Fruit fly (Drosophila melanogaster) whole organism, embryonic: ENCODE results near the gene CG12470.

Experiments used
- ATbp ChIP-seq: fragments of 200-800 bp; sonication (Bioruptor generic); optimal IDR thresholded peaks from 2 replicates; lab custom pipeline; 2017; ENCODE audit warnings: missing biosample characterization, mild to moderate bottlenecking, missing genetic modification characterization, missing genetic modification reagents
- Adf1 ChIP-seq: fragments of 200-800 bp; sonication (Bioruptor generic); IDR thresholded peaks from 2 replicates; pipeline ENCODE4 v1.3.6; 2022; ENCODE audit warnings: missing biosample characterization, missing genetic modification characterization
- Atf-2 ChIP-seq: fragments of 200-800 bp; sonication (Bioruptor generic); optimal IDR thresholded peaks from 2 replicates; lab custom pipeline; 2016; ENCODE audit warnings: missing biosample characterization, missing genetic modification characterization
- Awh ChIP-seq: fragments of 200-800 bp; sonication (Bioruptor generic); IDR thresholded peaks from 2 replicates; pipeline ENCODE4, ENCODE4 v1.3.6; 2022; ENCODE audit warnings: missing biosample characterization, missing genetic modification characterization
- B-H1 ChIP-seq: fragments of 200-800 bp; sonication (Bioruptor generic); IDR thresholded peaks from 3 replicates; pipeline ENCODE4 v1.3.6; 2022; ENCODE audit warnings: missing biosample characterization, missing genetic modification characterization
- BEAF-32 ChIP-seq: fragments of 200-800 bp; sonication (Bioruptor generic); optimal IDR thresholded peaks from 3 replicates; lab custom pipeline; 2017; ENCODE audit warnings: missing biosample characterization, missing genetic modification characterization, mild to moderate bottlenecking, moderate library complexity, missing genetic modification reagents
- C15 ChIP-seq: fragments of 200-800 bp; sonication (Bioruptor generic); IDR thresholded peaks from 3 replicates; pipeline ENCODE4 v1.3.6; 2022; ENCODE audit warnings: missing biosample characterization, missing genetic modification characterization
- CG10321 ChIP-seq: fragments of 200-800 bp; sonication (Bioruptor generic); IDR thresholded peaks from 2 replicates; pipeline ENCODE4 v1.3.6; 2022; ENCODE audit warnings: missing biosample characterization, missing genetic modification characterization
- CG10654 ChIP-seq: fragments of 200-800 bp; sonication (Bioruptor generic); optimal IDR thresholded peaks from 2 replicates; lab custom pipeline; 2016; ENCODE audit warnings: missing biosample characterization, missing genetic modification characterization
- CG15011 ChIP-seq: fragments of 200-800 bp; sonication (Bioruptor generic); optimal IDR thresholded peaks from 3 replicates; lab custom pipeline; 2018; ENCODE audit warnings: missing biosample characterization, mild to moderate bottlenecking, missing genetic modification characterization
- CG15601 ChIP-seq: fragments of 200-800 bp; sonication (Bioruptor generic); optimal IDR thresholded peaks from 3 replicates; lab custom pipeline; 2019; ENCODE audit warnings: missing biosample characterization, mild to moderate bottlenecking, missing genetic modification characterization, moderate library complexity
- CG1792 ChIP-seq: fragments of 200-800 bp; sonication (Bioruptor generic); optimal IDR thresholded peaks from 2 replicates; lab custom pipeline; 2016; ENCODE audit warnings: missing biosample characterization, missing genetic modification characterization
- CG18599 ChIP-seq: fragments of 200-800 bp; sonication (Bioruptor generic); optimal IDR thresholded peaks from 3 replicates; lab custom pipeline; 2017; ENCODE audit warnings: missing biosample characterization, missing genetic modification characterization, mild to moderate bottlenecking, moderate library complexity, missing genetic modification reagents
- CG31224 ChIP-seq: fragments of 200-800 bp; sonication (Bioruptor generic); IDR thresholded peaks from 2 replicates; pipeline ENCODE4 v1.3.6; 2022; ENCODE audit warnings: missing biosample characterization, missing genetic modification characterization
- CG33557 ChIP-seq: fragments of 200-800 bp; sonication (Bioruptor generic); optimal IDR thresholded peaks from 2 replicates; lab custom pipeline; 2019; ENCODE audit warnings: missing biosample characterization, mild to moderate bottlenecking, missing genetic modification characterization, moderate library complexity
- CG42726 ChIP-seq: fragments of 200-800 bp; sonication (Bioruptor generic); IDR thresholded peaks from 2 replicates; pipeline ENCODE4 v1.3.6; 2022; ENCODE audit warnings: missing biosample characterization, missing genetic modification characterization; ENCODE audit not compliant: partially characterized antibody
- CG4730 ChIP-seq: fragments of 200-800 bp; sonication (Bioruptor generic); IDR thresholded peaks from 2 replicates; pipeline ENCODE4 v1.3.6; 2022; ENCODE audit warnings: missing biosample characterization, missing genetic modification characterization
- CG6254 ChIP-seq: fragments of 200-800 bp; sonication (Bioruptor generic); optimal IDR thresholded peaks from 3 replicates; lab custom pipeline; 2017; ENCODE audit warnings: mild to moderate bottlenecking, missing biosample characterization, missing genetic modification reagents, missing genetic modification characterization
- CG6689 ChIP-seq: fragments of 200-800 bp; sonication (Bioruptor generic); IDR thresholded peaks from 2 replicates; pipeline ENCODE4 v1.3.6; 2022; ENCODE audit warnings: missing biosample characterization, missing genetic modification characterization
- CG7963 ChIP-seq: fragments of 200-800 bp; sonication (Bioruptor generic); IDR thresholded peaks from 3 replicates; pipeline ENCODE4 v1.3.6; 2022; ENCODE audit warnings: missing biosample characterization, missing genetic modification characterization; ENCODE audit not compliant: partially characterized antibody
- CG8281 ChIP-seq: fragments of 200-800 bp; sonication (Bioruptor generic); optimal IDR thresholded peaks from 2 replicates; lab custom pipeline; 2018; ENCODE audit warnings: missing biosample characterization, mild to moderate bottlenecking, missing genetic modification characterization, moderate library complexity
- CG9215 ChIP-seq: fragments of 200-800 bp; sonication (Bioruptor generic); IDR thresholded peaks from 2 replicates; pipeline ENCODE4 v1.3.6; 2022; ENCODE audit warnings: missing biosample characterization, missing genetic modification characterization
- CrebB ChIP-seq: fragments of 200-800 bp; sonication (Bioruptor generic); optimal IDR thresholded peaks from 3 replicates; lab custom pipeline; 2018; ENCODE audit warnings: missing biosample characterization, mild to moderate bottlenecking, missing genetic modification characterization
- Dbx ChIP-seq: fragments of 200-800 bp; sonication (Bioruptor generic); IDR thresholded peaks from 3 replicates; pipeline ENCODE4 v1.3.6; 2022; ENCODE audit warnings: missing biosample characterization, missing genetic modification characterization
- GATAe ChIP-seq: fragments of 200-800 bp; sonication (Bioruptor generic); conservative IDR thresholded peaks from 2 replicates; pipeline ENCODE4 v1.3.6; 2022; ENCODE audit warnings: missing biosample characterization, missing genetic modification characterization
- HLHmδ ChIP-seq: fragments of 200-800 bp; sonication (Bioruptor generic); optimal IDR thresholded peaks from 2 replicates; lab custom pipeline; 2018; ENCODE audit warnings: missing biosample characterization, mild to moderate bottlenecking, missing genetic modification characterization, moderate library complexity
- Lpt ChIP-seq: fragments of >200 bp; optimal IDR thresholded peaks from 2 replicates; lab custom pipeline; 2018; ENCODE audit warnings: missing biosample characterization, missing genetic modification characterization
- NK7.1 ChIP-seq: fragments of 200-800 bp; sonication (Bioruptor generic); optimal IDR thresholded peaks from 3 replicates; lab custom pipeline; 2016; ENCODE audit warnings: missing biosample characterization, missing genetic modification characterization
- Ptx1 ChIP-seq: fragments of 200-800 bp; sonication (Bioruptor generic); IDR thresholded peaks from 2 replicates; pipeline ENCODE4 v1.3.6; 2022; ENCODE audit warnings: missing biosample characterization, missing genetic modification characterization
- Sox100B ChIP-seq: fragments of 200-800 bp; sonication (Bioruptor generic); optimal IDR thresholded peaks from 3 replicates; lab custom pipeline; 2018; ENCODE audit warnings: missing biosample characterization, mild to moderate bottlenecking, missing genetic modification characterization
- ato ChIP-seq: fragments of 200-800 bp; sonication (Bioruptor generic); IDR thresholded peaks from 2 replicates; pipeline ENCODE4 v1.3.6; 2022; ENCODE audit warnings: missing biosample characterization, missing genetic modification characterization; ENCODE audit not compliant: partially characterized antibody
- bab2 ChIP-seq: fragments of 200-800 bp; sonication (Bioruptor generic); optimal IDR thresholded peaks from 2 replicates; lab custom pipeline; 2016; ENCODE audit warnings: missing biosample characterization, missing genetic modification characterization
- ci ChIP-seq: fragments of 200-800 bp; sonication (Bioruptor generic); IDR thresholded peaks from 3 replicates; pipeline ENCODE4 v1.3.6; 2022; ENCODE audit warnings: missing biosample characterization, missing genetic modification characterization
- croc ChIP-seq: fragments of 200-800 bp; sonication (Bioruptor generic); conservative IDR thresholded peaks from 3 replicates; pipeline ENCODE4 v1.3.6; 2022; ENCODE audit warnings: missing biosample characterization, missing genetic modification characterization
- disco-r ChIP-seq: fragments of 200-800 bp; sonication (Bioruptor generic); optimal IDR thresholded peaks from 2 replicates; lab custom pipeline; 2016; ENCODE audit warnings: missing biosample characterization, missing genetic modification characterization
- dmrt99B ChIP-seq: fragments of 200-800 bp; sonication (Bioruptor generic); optimal IDR thresholded peaks from 2 replicates; lab custom pipeline; 2018; ENCODE audit warnings: missing biosample characterization, mild to moderate bottlenecking, missing genetic modification characterization, moderate library complexity
- ewg ChIP-seq: fragments of 200-800 bp; sonication (Bioruptor generic); optimal IDR thresholded peaks from 3 replicates; lab custom pipeline; 2017; ENCODE audit warnings: mild to moderate bottlenecking, missing biosample characterization, missing genetic modification reagents, missing genetic modification characterization
- fd3F ChIP-seq: fragments of 200-800 bp; sonication (Bioruptor generic); optimal IDR thresholded peaks from 2 replicates; lab custom pipeline; 2018; ENCODE audit warnings: missing biosample characterization, mild to moderate bottlenecking, missing genetic modification characterization, moderate library complexity
- fd96Cb ChIP-seq: fragments of 200-800 bp; sonication (Bioruptor generic); optimal IDR thresholded peaks from 2 replicates; lab custom pipeline; 2018; ENCODE audit warnings: missing biosample characterization, mild to moderate bottlenecking, missing genetic modification characterization, moderate library complexity
- gcm ChIP-seq: fragments of 200-800 bp; sonication (Bioruptor generic); optimal IDR thresholded peaks from 2 replicates; lab custom pipeline; 2019; ENCODE audit warnings: missing biosample characterization, mild to moderate bottlenecking, missing genetic modification characterization, moderate library complexity
- her ChIP-seq: fragments of 200-800 bp; sonication (Bioruptor generic); optimal IDR thresholded peaks from 2 replicates; lab custom pipeline; 2016; ENCODE audit warnings: missing biosample characterization, missing genetic modification characterization
- lab ChIP-seq: fragments of 200-800 bp; sonication (Bioruptor generic); optimal IDR thresholded peaks from 3 replicates; lab custom pipeline; 2017; ENCODE audit warnings: missing biosample characterization, missing genetic modification characterization, mild to moderate bottlenecking, moderate library complexity, missing genetic modification reagents
- lilli ChIP-seq: fragments of 200-800 bp; sonication (Bioruptor generic); optimal IDR thresholded peaks from 3 replicates; lab custom pipeline; 2016; ENCODE audit warnings: missing biosample characterization, missing genetic modification characterization
- rib ChIP-seq: fragments of 200-800 bp; sonication (Bioruptor generic); IDR thresholded peaks from 2 replicates; pipeline ENCODE4 v1.3.6; 2022; ENCODE audit warnings: missing biosample characterization, missing genetic modification characterization
- schlank ChIP-seq: fragments of 200-800 bp; sonication (Bioruptor generic); optimal IDR thresholded peaks from 2 replicates; lab custom pipeline; 2018; ENCODE audit warnings: missing biosample characterization, mild to moderate bottlenecking, missing genetic modification characterization
- sd ChIP-seq: fragments of 200-800 bp; sonication (Bioruptor generic); optimal IDR thresholded peaks from 3 replicates; lab custom pipeline; 2018; ENCODE audit warnings: missing biosample characterization, mild to moderate bottlenecking, missing genetic modification characterization, moderate library complexity
- so ChIP-seq: fragments of 200-800 bp; sonication (Bioruptor generic); IDR thresholded peaks from 3 replicates; pipeline ENCODE4 v1.3.6; 2022; ENCODE audit warnings: missing biosample characterization, missing genetic modification characterization
- sr ChIP-seq: fragments of 200-800 bp; sonication (Bioruptor generic); IDR thresholded peaks from 3 replicates; pipeline ENCODE4 v1.3.6; 2022; ENCODE audit warnings: missing biosample characterization, missing genetic modification characterization
- ssp ChIP-seq: fragments of 200-800 bp; sonication (Bioruptor generic); IDR thresholded peaks from 2 replicates; pipeline ENCODE4 v1.3.6; 2022; ENCODE audit warnings: missing biosample characterization, missing genetic modification characterization
- stwl ChIP-seq: fragments of 200-800 bp; sonication (Bioruptor generic); optimal IDR thresholded peaks from 3 replicates; lab custom pipeline; 2018; ENCODE audit warnings: missing biosample characterization, mild to moderate bottlenecking, missing genetic modification characterization, moderate library complexity
- zfh2 ChIP-seq: fragments of 200-800 bp; sonication (Bioruptor generic); optimal IDR thresholded peaks from 2 replicates; lab custom pipeline; 2016; ENCODE audit warnings: missing biosample characterization, missing genetic modification characterization

CG12470 gene

DNA sequence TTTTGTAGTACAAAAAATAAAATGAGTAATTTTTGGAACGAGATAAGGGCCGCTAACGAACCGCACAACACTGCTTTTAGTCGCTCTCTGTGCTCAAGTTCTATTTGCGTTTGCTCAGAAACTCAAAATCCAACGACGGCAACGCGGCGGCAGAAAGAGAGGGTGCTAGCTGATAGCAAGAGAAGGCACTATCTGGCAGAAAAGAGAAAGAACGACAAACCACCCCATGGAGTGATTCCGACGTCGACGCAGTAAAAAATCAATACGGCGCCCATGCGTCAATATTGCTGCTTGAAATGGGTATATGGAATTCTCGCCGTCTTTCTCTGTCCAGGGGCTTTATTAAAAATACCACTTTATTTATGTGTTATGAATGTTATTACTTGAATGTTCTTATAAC, 31.4 kb upstream of the CG12470 start (continued):
- TF ChIP-seq lilli (GFP tag; lab: Kevin White, UChicago) (no peak), C15 (no peak), CG10654 (GFP tag; lab: Kevin White, UChicago) (no peak), HLHmδ (GFP tag; lab: Kevin White, UChicago) (peak; percentile 11), CG18599 (GFP tag; lab: Kevin White, UChicago) (no peak), CG4730 (GFP tag; lab: Robert Waterston, UW) (no peak), B-H1 (GFP tag; lab: Robert Waterston, UW) (no peak), stwl (tag; lab: Kevin White, UChicago) (peak; percentile 13), Atf-2 (GFP tag; lab: Kevin White, UChicago) (no peak), Dbx (GFP tag; lab: Robert Waterston, UW) (no peak), Lpt (GFP tag; lab: Kevin White, UChicago) (no peak), CG9215 (GFP tag; lab: Robert Waterston, UW) (no peak), gcm (GFP tag; lab: Kevin White, UChicago) (no peak), sd (tag; lab: Kevin White, UChicago) (no peak), fd3F (GFP tag; lab: Kevin White, UChicago) (no peak), CG7963 (GFP tag; lab: Robert Waterston, UW) (no peak), CG6254 (GFP tag; lab: Kevin White, UChicago) (no peak), ato (GFP tag; lab: Robert Waterston, UW) (no peak), CG15601 (tag; lab: Kevin White, UChicago) (no peak), her (GFP tag; lab: Kevin White, UChicago) (no peak), lab (GFP tag; lab: Kevin White, UChicago) (no peak), CG42726 (GFP tag; lab: Robert Waterston, UW) (no peak), CG8281 (tag; lab: Kevin White, UChicago) (peak; percentile 57), BEAF-32 (GFP tag; lab: Kevin White, UChicago) (no peak), dmrt99B (no peak), Ptx1 (GFP tag; lab: Robert Waterston, UW) (no peak), CG6689 (GFP tag; lab: Robert Waterston, UW) (0 out of 2 replicates have a peak, but pooled peaks have one; percentile 11), CG10321 (GFP tag; lab: Robert Waterston, UW) (peak; percentile 67), ssp (GFP tag; lab: Robert Waterston, UW) (no peak), Awh (GFP tag; lab: Robert Waterston, UW) (no peak), NK7.1 (GFP tag; lab: Kevin White, UChicago) (no peak), ATbp (GFP tag; lab: Kevin White, UChicago) (peak; percentile 22), CG31224 (GFP tag; lab: Robert Waterston, UW) (no peak), Adf1 (GFP tag; lab: Robert Waterston, UW) (peak; percentile 69), CrebB (tag; lab: Kevin White, UChicago) (no peak), GATAe (GFP tag; lab: Robert Waterston, UW) (no peak), croc (GFP tag; lab: Robert Waterston, UW) (no peak), fd96Cb (tag; lab: Kevin White, UChicago) (no peak), sr (GFP tag; lab: Robert Waterston, UW) (no peak), ci (GFP tag; lab: Robert Waterston, UW) (peak; percentile 52; the same call in 2 of the 3 replicates), zfh2 (GFP tag; lab: Kevin White, UChicago) (no peak), rib (GFP tag; lab: Robert Waterston, UW) (no peak; the same call in 1 of the 2 replicates), disco-r (GFP tag; lab: Kevin White, UChicago) (no peak), ewg (GFP tag; lab: Kevin White, UChicago) (peak; percentile 100), Sox100B (GFP tag; lab: Kevin White, UChicago) (no peak), schlank (no peak), so (0 out of 3 replicates have a peak, but pooled peaks have one; percentile 31), CG15011 (GFP tag; lab: Kevin White, UChicago) (no peak), bab2 (GFP tag; lab: Kevin White, UChicago) (no peak), CG33557 (peak; percentile 5), CG1792 (no peak)
